Fruit fly (Drosophila melanogaster) whole organism, embryonic: Measurements from ENCODE around the gene IntS10.

Experiments used
- Ada2b ChIP-seq: fragments of 200-800 bp; sonication (Bioruptor generic); IDR thresholded peaks from 2 replicates; pipeline ENCODE4 v1.3.6; 2022; ENCODE audit warnings: missing biosample characterization, missing genetic modification characterization
- Antp ChIP-seq: fragments of 200-800 bp; sonication (Bioruptor generic); optimal IDR thresholded peaks from 3 replicates; lab custom pipeline; 2016; ENCODE audit warnings: missing biosample characterization, missing genetic modification characterization
- BEAF-32 ChIP-seq: fragments of 200-800 bp; sonication (Bioruptor generic); optimal IDR thresholded peaks from 3 replicates; lab custom pipeline; 2017; ENCODE audit warnings: missing biosample characterization, missing genetic modification characterization, mild to moderate bottlenecking, moderate library complexity, missing genetic modification reagents
- CG10321 ChIP-seq: fragments of 200-800 bp; sonication (Bioruptor generic); IDR thresholded peaks from 2 replicates; pipeline ENCODE4 v1.3.6; 2022; ENCODE audit warnings: missing biosample characterization, missing genetic modification characterization
- CG10959 ChIP-seq: fragments of 200-800 bp; sonication (Bioruptor generic); IDR thresholded peaks from 2 replicates; pipeline ENCODE4 v1.3.6; 2022; ENCODE audit warnings: missing biosample characterization, missing genetic modification characterization
- CG10979 ChIP-seq: fragments of 200-800 bp; sonication (Bioruptor generic); optimal IDR thresholded peaks from 2 replicates; lab custom pipeline; 2018; ENCODE audit warnings: missing biosample characterization, mild to moderate bottlenecking, missing genetic modification characterization, moderate library complexity
- CG11085 ChIP-seq: fragments of 200-800 bp; sonication (Bioruptor generic); IDR thresholded peaks from 2 replicates; pipeline ENCODE4 v1.3.6; 2022; ENCODE audit warnings: missing biosample characterization, missing genetic modification characterization
- CG11093 ChIP-seq: fragments of 200-800 bp; sonication (Bioruptor generic); IDR thresholded peaks from 3 replicates; pipeline ENCODE4 v1.3.6; 2022; ENCODE audit warnings: missing biosample characterization, missing genetic modification characterization
- CG14441 ChIP-seq: fragments of 200-800 bp; sonication (Bioruptor generic); IDR thresholded peaks from 2 replicates; pipeline ENCODE4 v1.3.6; 2022; ENCODE audit warnings: missing biosample characterization, missing genetic modification characterization
- CG14860 ChIP-seq: fragments of 200-800 bp; sonication (Bioruptor generic); IDR thresholded peaks from 3 replicates; pipeline ENCODE4 v1.3.6; 2022; ENCODE audit warnings: missing biosample characterization, missing genetic modification characterization; ENCODE audit not compliant: partially characterized antibody
- CG17186 ChIP-seq: fragments of 200-800 bp; sonication (Bioruptor generic); optimal IDR thresholded peaks from 3 replicates; lab custom pipeline; 2017; ENCODE audit warnings: missing biosample characterization, missing genetic modification reagents, missing genetic modification characterization
- CG18476 ChIP-seq: fragments of 200-800 bp; sonication (Bioruptor generic); optimal IDR thresholded peaks from 2 replicates; lab custom pipeline; 2016; ENCODE audit warnings: missing biosample characterization, mild to moderate bottlenecking, missing genetic modification characterization
- CG31224 ChIP-seq: fragments of 200-800 bp; sonication (Bioruptor generic); IDR thresholded peaks from 2 replicates; pipeline ENCODE4 v1.3.6; 2022; ENCODE audit warnings: missing biosample characterization, missing genetic modification characterization
- CG31441 ChIP-seq: fragments of 200-800 bp; sonication (Bioruptor generic); IDR thresholded peaks from 2 replicates; pipeline ENCODE4 v1.3.6; 2022; ENCODE audit warnings: missing biosample characterization, missing genetic modification characterization
- CG3163 ChIP-seq: fragments of 200-800 bp; sonication (Bioruptor generic); optimal IDR thresholded peaks from 3 replicates; lab custom pipeline; 2016; ENCODE audit warnings: missing biosample characterization, missing genetic modification characterization
- CG33557 ChIP-seq: fragments of 200-800 bp; sonication (Bioruptor generic); optimal IDR thresholded peaks from 2 replicates; lab custom pipeline; 2019; ENCODE audit warnings: missing biosample characterization, mild to moderate bottlenecking, missing genetic modification characterization, moderate library complexity
- CG34376 ChIP-seq: fragments of 200-800 bp; sonication (Bioruptor generic); optimal IDR thresholded peaks from 2 replicates; lab custom pipeline; 2018; ENCODE audit warnings: missing biosample characterization, mild to moderate bottlenecking, missing genetic modification characterization
- CG34422 ChIP-seq: fragments of 200-800 bp; sonication (Bioruptor generic); IDR thresholded peaks from 3 replicates; pipeline ENCODE4 v1.3.6; 2022; ENCODE audit warnings: missing biosample characterization, missing genetic modification characterization
- CG4707 ChIP-seq: fragments of 200-800 bp; sonication (Bioruptor generic); optimal IDR thresholded peaks from 2 replicates; lab custom pipeline; 2018; ENCODE audit warnings: missing biosample characterization, mild to moderate bottlenecking, missing genetic modification characterization, moderate library complexity
- CG5180 ChIP-seq: fragments of 200-800 bp; sonication (Bioruptor generic); optimal IDR thresholded peaks from 3 replicates; lab custom pipeline; 2017; ENCODE audit warnings: missing biosample characterization, missing genetic modification characterization, mild to moderate bottlenecking, moderate library complexity, missing genetic modification reagents
- CG6765 ChIP-seq: fragments of 200-800 bp; sonication (Bioruptor generic); optimal IDR thresholded peaks from 3 replicates; lab custom pipeline; 2017; ENCODE audit warnings: missing biosample characterization, mild to moderate bottlenecking, missing genetic modification characterization
- CG7271 ChIP-seq: fragments of 200-800 bp; sonication (Bioruptor generic); optimal IDR thresholded peaks from 2 replicates; lab custom pipeline; 2018; ENCODE audit warnings: missing biosample characterization, mild to moderate bottlenecking, missing genetic modification characterization, moderate library complexity
- CG8089 ChIP-seq: fragments of 200-800 bp; sonication (Bioruptor generic); optimal IDR thresholded peaks from 3 replicates; lab custom pipeline; 2016; ENCODE audit warnings: missing biosample characterization, missing genetic modification characterization
- CG8388 ChIP-seq: fragments of 200-800 bp; sonication (Bioruptor generic); optimal IDR thresholded peaks from 2 replicates; lab custom pipeline; 2019; ENCODE audit warnings: missing biosample characterization, mild to moderate bottlenecking, missing genetic modification characterization, moderate library complexity
- CG9215 ChIP-seq: fragments of 200-800 bp; sonication (Bioruptor generic); IDR thresholded peaks from 2 replicates; pipeline ENCODE4 v1.3.6; 2022; ENCODE audit warnings: missing biosample characterization, missing genetic modification characterization
- CG9932 ChIP-seq: fragments of 200-800 bp; sonication (Bioruptor generic); IDR thresholded peaks from 2 replicates; pipeline ENCODE4 v1.3.6; 2022; ENCODE audit warnings: missing biosample characterization, missing genetic modification characterization
- Deaf1 ChIP-seq: fragments of 200-800 bp; optimal IDR thresholded peaks from 3 replicates; lab custom pipeline; 2019; ENCODE audit warnings: missing biosample characterization, mild to moderate bottlenecking, missing genetic modification characterization, moderate library complexity
- Doc2 ChIP-seq: fragments of 200-800 bp; sonication (Bioruptor generic); IDR thresholded peaks from 2 replicates; pipeline ENCODE4 v1.3.6; 2022; ENCODE audit warnings: missing biosample characterization, missing genetic modification characterization
- Ets97D ChIP-seq: fragments of 200-800 bp; sonication (Bioruptor generic); optimal IDR thresholded peaks from 3 replicates; lab custom pipeline; 2016; ENCODE audit warnings: missing biosample characterization, missing genetic modification characterization
- HmgD ChIP-seq: fragments of 200-800 bp; sonication (Bioruptor generic); optimal IDR thresholded peaks from 3 replicates; lab custom pipeline; 2016; ENCODE audit warnings: missing biosample characterization, missing genetic modification characterization
- Jarid2 ChIP-seq: fragments of 200-800 bp; sonication (Bioruptor generic); optimal IDR thresholded peaks from 3 replicates; lab custom pipeline; 2017; ENCODE audit warnings: mild to moderate bottlenecking, missing biosample characterization, missing genetic modification reagents, missing genetic modification characterization
- Lhr ChIP-seq: fragments of 200-800 bp; sonication (Bioruptor generic); optimal IDR thresholded peaks from 3 replicates; lab custom pipeline; 2017; ENCODE audit warnings: mild to moderate bottlenecking, missing biosample characterization, missing genetic modification reagents, missing genetic modification characterization
- NfI ChIP-seq: fragments of 200-800 bp; sonication (Bioruptor generic); optimal IDR thresholded peaks from 3 replicates; lab custom pipeline; 2018; ENCODE audit warnings: missing biosample characterization, mild to moderate bottlenecking, missing genetic modification characterization, moderate library complexity
- Rx ChIP-seq: fragments of 200-800 bp; sonication (Bioruptor generic); IDR thresholded peaks from 2 replicates; pipeline ENCODE4 v1.3.6; 2022; ENCODE audit warnings: missing biosample characterization, missing genetic modification characterization
- Spps ChIP-seq: fragments of 200-800 bp; sonication (Bioruptor generic); optimal IDR thresholded peaks from 2 replicates; lab custom pipeline; 2018; ENCODE audit warnings: missing biosample characterization, mild to moderate bottlenecking, missing genetic modification characterization
- br ChIP-seq: fragments of >200 bp; optimal IDR thresholded peaks from 2 replicates; lab custom pipeline; 2017
- dpn ChIP-seq, 2 experiments: fragments of 200-800 bp; sonication (Bioruptor generic); optimal IDR thresholded peaks; 3 replicates each; lab custom pipeline; 2016; ENCODE audit warnings: missing biosample characterization in 2 of 2, missing genetic modification characterization in 2 of 2
- esg ChIP-seq: fragments of 200-800 bp; sonication (Bioruptor generic); conservative IDR thresholded peaks from 2 replicates; pipeline ENCODE4 v1.3.6; 2022; ENCODE audit warnings: missing biosample characterization, missing genetic modification characterization
- ftz-f1 ChIP-seq: fragments of 200-800 bp; sonication (Bioruptor generic); optimal IDR thresholded peaks from 2 replicates; lab custom pipeline; 2016; ENCODE audit warnings: missing biosample characterization, missing genetic modification characterization
- fu2 ChIP-seq: fragments of 200-800 bp; sonication (Bioruptor generic); optimal IDR thresholded peaks from 2 replicates; lab custom pipeline; 2016; ENCODE audit warnings: missing biosample characterization, missing genetic modification characterization
- klu ChIP-seq: fragments of 200-800 bp; sonication (Bioruptor generic); IDR thresholded peaks from 2 replicates; pipeline ENCODE4 v1.3.6; 2022; ENCODE audit warnings: missing biosample characterization, missing genetic modification characterization
- knrl ChIP-seq: fragments of 200-800 bp; sonication (Bioruptor generic); IDR thresholded peaks from 3 replicates; pipeline ENCODE4 v1.3.6; 2022; ENCODE audit warnings: missing biosample characterization, missing genetic modification characterization; ENCODE audit not compliant: partially characterized antibody
- maf-S ChIP-seq: fragments of 200-800 bp; sonication (Bioruptor generic); optimal IDR thresholded peaks from 2 replicates; lab custom pipeline; 2016; ENCODE audit warnings: missing biosample characterization, missing genetic modification characterization
- nau ChIP-seq: fragments of 200-800 bp; sonication (Bioruptor generic); optimal IDR thresholded peaks from 3 replicates; lab custom pipeline; 2017; ENCODE audit warnings: missing biosample characterization, mild to moderate bottlenecking, missing genetic modification characterization, missing genetic modification reagents
- oc ChIP-seq: fragments of 200-800 bp; sonication (Bioruptor generic); optimal IDR thresholded peaks from 2 replicates; lab custom pipeline; 2018; ENCODE audit warnings: missing biosample characterization, mild to moderate bottlenecking, missing genetic modification characterization, moderate library complexity
- pum ChIP-seq: fragments of 200-800 bp; sonication (Bioruptor generic); optimal IDR thresholded peaks from 2 replicates; lab custom pipeline; 2016; ENCODE audit warnings: missing biosample characterization, missing genetic modification characterization
- row ChIP-seq: fragments of 200-800 bp; sonication (Bioruptor generic); IDR thresholded peaks from 3 replicates; pipeline ENCODE4 v1.3.6; 2022; ENCODE audit warnings: missing biosample characterization, missing genetic modification characterization
- shn ChIP-seq: fragments of 200-800 bp; sonication (Bioruptor generic); optimal IDR thresholded peaks from 3 replicates; lab custom pipeline; 2016; ENCODE audit warnings: missing biosample characterization, missing genetic modification characterization
- ssp ChIP-seq: fragments of 200-800 bp; sonication (Bioruptor generic); IDR thresholded peaks from 2 replicates; pipeline ENCODE4 v1.3.6; 2022; ENCODE audit warnings: missing biosample characterization, missing genetic modification characterization
- usp ChIP-seq: fragments of >200 bp; optimal IDR thresholded peaks from 2 replicates; lab custom pipeline; 2017; ENCODE audit warnings: missing biosample characterization, missing genetic modification characterization

The IntS10 gene

dm6 chr3L:3785002-3785661, 21.4 kb upstream of the IntS10 start (continued):
- TF ChIP-seq CG31441, result peak; percentile 83
- peak; percentile 68 for TF ChIP-seq CG17186 (GFP tag; lab: Kevin White, UChicago)
- TF ChIP-seq BEAF-32 (GFP tag; lab: Kevin White, UChicago), result no peak
- TF ChIP-seq CG6765, result no peak
- peak; percentile 95 for TF ChIP-seq CG11093 (GFP tag; lab: Robert Waterston, UW)
- peak; percentile 71 for TF ChIP-seq Spps (tag; lab: Kevin White, UChicago)
- peak; percentile 62 for TF ChIP-seq CG7271 (tag; lab: Kevin White, UChicago)
- TF ChIP-seq Antp, result peak; percentile 98
- peak; percentile 89 for TF ChIP-seq fu2 (GFP tag; lab: Kevin White, UChicago)
- TF ChIP-seq CG14441 (GFP tag; lab: Robert Waterston, UW), result peak; percentile 98
- TF ChIP-seq pum (GFP tag; lab: Kevin White, UChicago), result peak; percentile 95
- peak; percentile 91 for TF ChIP-seq maf-S (GFP tag; lab: Kevin White, UChicago)
- peak; percentile 95 for TF ChIP-seq esg (GFP tag; lab: Robert Waterston, UW)
- peak; percentile 76 for TF ChIP-seq CG9932 (GFP tag; lab: Robert Waterston, UW)
- TF ChIP-seq oc (tag; lab: Kevin White, UChicago), result peak; percentile 95
- peak; percentile 43; the same call in 1 of the 3 replicates for TF ChIP-seq knrl (GFP tag; lab: Robert Waterston, UW)
- peak; percentile 78 for TF ChIP-seq CG18476 (GFP tag; lab: Kevin White, UChicago)
- peak; percentile 91 for TF ChIP-seq CG8388
- peak; percentile 63 for TF ChIP-seq CG5180
- TF ChIP-seq CG10979 (tag; lab: Kevin White, UChicago), result peak; percentile 87
- TF ChIP-seq dpn (GFP tag; optimal IDR thresholded peaks at IDR 0.05; lab: Kevin White, UChicago), result peak; percentile 94 to 97
- TF ChIP-seq Doc2 (GFP tag; lab: Robert Waterston, UW), result peak; percentile 94
- TF ChIP-seq ftz-f1 (GFP tag; lab: Kevin White, UChicago), result no peak
- TF ChIP-seq Ets97D (GFP tag; lab: Kevin White, UChicago), result peak; percentile 79
- peak; percentile 98 for TF ChIP-seq CG34422 (GFP tag; lab: Robert Waterston, UW)
- TF ChIP-seq CG14860 (GFP tag; lab: Robert Waterston, UW), result peak; percentile 32; the same call in 1 of the 3 replicates
- peak; percentile 88; the same call in 1 of the 2 replicates for TF ChIP-seq CG9215 (GFP tag; lab: Robert Waterston, UW)
- TF ChIP-seq CG3163 (GFP tag; lab: Kevin White, UChicago), result peak; percentile 82
- peak; percentile 99 for TF ChIP-seq CG4707
- TF ChIP-seq Rx (GFP tag; lab: Robert Waterston, UW), result peak; percentile 97
- TF ChIP-seq CG8089, result peak; percentile 96
- peak; percentile 88 for TF ChIP-seq CG11085 (GFP tag; lab: Robert Waterston, UW)
- TF ChIP-seq Ada2b (GFP tag; lab: Robert Waterston, UW), result peak; percentile 96
- peak; percentile 90 for TF ChIP-seq CG31224 (GFP tag; lab: Robert Waterston, UW)
- TF ChIP-seq shn (GFP tag; lab: Kevin White, UChicago), result peak; percentile 97
- peak; percentile 94 for TF ChIP-seq row (GFP tag; lab: Robert Waterston, UW)
- peak; percentile 89 for TF ChIP-seq ssp
- TF ChIP-seq NfI (GFP tag; lab: Kevin White, UChicago), result peak; percentile 92
- peak; percentile 84 for TF ChIP-seq klu (GFP tag; lab: Robert Waterston, UW)
- TF ChIP-seq CG33557, result peak; percentile 49
- no peak for TF ChIP-seq CG34376
- peak; percentile 91 for TF ChIP-seq nau
- TF ChIP-seq usp (GFP tag; lab: Kevin White, UChicago), result no peak
- peak; percentile 88 for TF ChIP-seq Lhr (GFP tag; lab: Kevin White, UChicago)
- peak; percentile 72 for TF ChIP-seq Jarid2 (GFP tag; lab: Kevin White, UChicago)
- peak; percentile 93 for TF ChIP-seq HmgD (GFP tag; lab: Kevin White, UChicago)
- peak; percentile 92 for TF ChIP-seq CG10959
- TF ChIP-seq CG10321, result peak; percentile 47; the same call in 1 of the 2 replicates
- no peak for TF ChIP-seq br (lab: Kevin White, UChicago)
- TF ChIP-seq Deaf1 (tag; lab: Kevin White, UChicago), result peak; percentile 49
